Fruit fly (Drosophila melanogaster): ENCODE data around the gene Tango14.

DNA sequence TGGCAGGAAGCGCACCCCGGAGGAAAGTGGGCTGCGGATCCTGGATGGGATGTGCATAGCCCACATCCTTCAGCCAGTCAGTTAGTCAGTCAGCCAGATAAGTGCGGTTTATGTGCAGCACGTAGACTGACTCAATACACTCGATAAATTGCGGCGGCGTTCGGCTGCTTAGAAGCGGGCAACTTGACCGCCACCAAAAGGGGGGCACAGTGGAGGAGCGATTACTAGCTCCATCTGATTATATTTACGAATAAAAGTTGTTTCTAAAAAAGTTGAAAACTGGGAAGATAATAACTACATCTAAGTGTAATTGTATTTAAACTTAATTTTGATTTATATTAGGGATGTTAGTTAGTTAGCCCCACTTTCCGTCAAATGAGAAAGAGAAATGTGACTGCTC, 44.0 kb downstream of the Tango14 start:
- TF ChIP-seq D1 (tag; optimal IDR thresholded peaks at IDR 0.05) (no peak), EcR (GFP tag; optimal IDR thresholded peaks at IDR 0.05) (no peak), CG32121 (GFP tag; IDR thresholded peaks at IDR 0.05) (no peak), CG12605 (GFP tag; IDR thresholded peaks at IDR 0.05) (no peak), CG34367 (tag; optimal IDR thresholded peaks at IDR 0.05) (no peak), Ets98B (GFP tag; IDR thresholded peaks at IDR 0.05) (no peak), CG17806 (tag; optimal IDR thresholded peaks at IDR 0.05) (no peak), Pif1A (GFP tag; optimal IDR thresholded peaks at IDR 0.05) (no peak), CG13204 (GFP tag; optimal IDR thresholded peaks at IDR 0.05) (no peak), CG8159 (tag; optimal IDR thresholded peaks at IDR 0.05) (no peak), Snoo (tag; optimal IDR thresholded peaks at IDR 0.05) (no peak), Pif1B (GFP tag; optimal IDR thresholded peaks at IDR 0.05) (no peak), CG10348 (GFP tag; IDR thresholded peaks at IDR 0.05) (no peak), fd96Ca (GFP tag; IDR thresholded peaks at IDR 0.05) (no peak)

Measured in whole organism, pupa.